Worm (Caenorhabditis elegans) whole organism, midembryonic: Measurements from ENCODE around the gene R07C3.3.

Experiments
- cog-1 ChIP-seq: sonication (generic microtip); optimal IDR thresholded peaks from 2 replicates; lab custom pipeline; 2016; ENCODE audit warnings: missing genetic modification characterization, missing compliant biosample characterization
- klf-2 ChIP-seq: fragments of 200-800 bp; sonication (Bioruptor generic); conservative IDR thresholded peaks from 2 replicates; pipeline ENCODE4 v1.3.6; 2022; ENCODE audit warnings: missing genetic modification reagents, missing genetic modification characterization, missing compliant biosample characterization
- med-1 ChIP-seq: sonication (generic microtip); optimal IDR thresholded peaks from 2 replicates; lab custom pipeline; 2017; ENCODE audit warnings: missing genetic modification characterization, mild to moderate bottlenecking, missing compliant biosample characterization, antibody characterized with exemption, missing genetic modification reagents; ENCODE audit not compliant: insufficient read depth
- ref-1 ChIP-seq: fragments of 200-800 bp; sonication (Bioruptor generic); conservative IDR thresholded peaks from 2 replicates; pipeline ENCODE4 v1.3.6; 2022; ENCODE audit warnings: missing genetic modification reagents, missing genetic modification characterization, missing compliant biosample characterization
- ztf-23 ChIP-seq: fragments of 200-800 bp; sonication (Bioruptor generic); IDR thresholded peaks from 2 replicates; pipeline ENCODE4 v1.3.6; 2022; ENCODE audit warnings: missing genetic modification reagents, missing genetic modification characterization, missing compliant biosample characterization

DNA sequence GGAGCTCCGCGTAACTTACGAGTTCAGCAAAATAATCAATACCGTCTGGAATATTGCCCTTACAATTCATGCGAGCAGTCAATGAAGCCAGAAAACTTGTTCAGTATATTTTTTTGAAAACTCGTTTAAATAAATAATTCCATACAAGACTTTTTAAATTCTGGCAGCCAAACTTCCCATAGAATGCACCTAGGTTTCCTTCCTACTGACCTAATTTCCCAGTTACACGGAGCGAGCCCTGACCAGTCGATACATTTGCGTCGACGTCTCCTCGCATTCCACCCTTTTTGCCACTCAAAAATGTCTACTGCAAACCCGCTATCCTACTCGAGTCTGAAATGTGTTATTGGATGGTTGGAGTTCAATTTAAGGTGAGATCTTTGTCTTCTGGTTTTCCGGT is 21.3 kb upstream of the R07C3.3 start, which contains the start of gene fbxc-30:
- TF ChIP-seq klf-2 (GFP tag; lab: Robert Waterston, UW) = no peak
- no peak for TF ChIP-seq ztf-23 (GFP tag; lab: Robert Waterston, UW)
- no peak for TF ChIP-seq cog-1 (tag; lab: Kevin White, UChicago)
- TF ChIP-seq ref-1 = no peak
- no peak for TF ChIP-seq med-1
